Fruit fly (Drosophila melanogaster) whole organism, wandering third instar larva: Measurements from ENCODE around the gene CG18549.
A peak's percentile ranks its signal among the peaks of the same experiment; 100 is the strongest.

Source experiments
- Abd-B ChIP-seq: fragments of >200 bp; optimal IDR thresholded peaks from 2 replicates; lab custom pipeline; 2017; ENCODE audit warnings: missing biosample characterization, missing genetic modification characterization
- CG32264 ChIP-seq: fragments of 200-800 bp; sonication (Bioruptor generic); optimal IDR thresholded peaks from 2 replicates; lab custom pipeline; 2016; ENCODE audit warnings: missing biosample characterization, missing genetic modification characterization
- CG9705 ChIP-seq: fragments of 200-800 bp; sonication (Bioruptor generic); optimal IDR thresholded peaks from 2 replicates; lab custom pipeline; 2018; ENCODE audit warnings: missing biosample characterization, mild to moderate bottlenecking, missing genetic modification characterization
- CrebA ChIP-seq: fragments of 200-800 bp; sonication (Bioruptor generic); optimal IDR thresholded peaks from 2 replicates; lab custom pipeline; 2016; ENCODE audit warnings: missing biosample characterization, mild to moderate bottlenecking, missing genetic modification characterization, borderline replicate concordance
- Dfd ChIP-seq: fragments of >200 bp; optimal IDR thresholded peaks from 2 replicates; lab custom pipeline; 2017; ENCODE audit warnings: missing biosample characterization, missing genetic modification characterization
- Dif ChIP-seq: fragments of 200-275, 200-300 bp; sonication (Bioruptor generic); optimal IDR thresholded peaks from 2 replicates; lab custom pipeline; 2018; ENCODE audit warnings: missing biosample characterization, missing genetic modification characterization; ENCODE audit not compliant: partially characterized antibody
- GATAd ChIP-seq: sonication (Bioruptor generic); optimal IDR thresholded peaks from 2 replicates; lab custom pipeline; 2016; ENCODE audit warnings: missing biosample characterization, missing genetic modification characterization
- HLH106 ChIP-seq: fragments of 200-800 bp; optimal IDR thresholded peaks from 3 replicates; lab custom pipeline; 2019; ENCODE audit warnings: missing biosample characterization, mild to moderate bottlenecking, missing genetic modification characterization, moderate library complexity
- Hnf4 ChIP-seq: fragments of 200-800 bp; sonication (Bioruptor generic); optimal IDR thresholded peaks from 2 replicates; lab custom pipeline; 2016; ENCODE audit warnings: missing biosample characterization, mild to moderate bottlenecking, missing genetic modification characterization
- Hr78 ChIP-seq: fragments of >200 bp; optimal IDR thresholded peaks from 2 replicates; lab custom pipeline; 2017; ENCODE audit warnings: missing biosample characterization, missing genetic modification characterization
- Hr83 ChIP-seq: fragments of 200-300 bp; sonication (Bioruptor generic); optimal IDR thresholded peaks from 2 replicates; lab custom pipeline; 2016; ENCODE audit warnings: missing biosample characterization, mild to moderate bottlenecking, missing genetic modification characterization, moderate library complexity; ENCODE audit not compliant: poor library complexity, severe bottlenecking
- Jra ChIP-seq: sonication (Bioruptor generic); optimal IDR thresholded peaks from 2 replicates; lab custom pipeline; 2016; ENCODE audit warnings: missing biosample characterization, missing genetic modification characterization
- Mio ChIP-seq: sonication (Bioruptor generic); optimal IDR thresholded peaks from 2 replicates; lab custom pipeline; 2016; ENCODE audit warnings: missing biosample characterization, missing genetic modification characterization
- Myc ChIP-seq: fragments of >200 bp; optimal IDR thresholded peaks from 2 replicates; lab custom pipeline; 2017
- N ChIP-seq: fragments of >200 bp; optimal IDR thresholded peaks from 2 replicates; lab custom pipeline; 2018; ENCODE audit warnings: missing biosample characterization, missing external identifiers, missing genetic modification characterization
- OdsH ChIP-seq: fragments of 200-800 bp; sonication (Bioruptor generic); optimal IDR thresholded peaks from 2 replicates; lab custom pipeline; 2016; ENCODE audit warnings: missing biosample characterization, mild to moderate bottlenecking, missing genetic modification characterization
- Rel ChIP-seq, 2 experiments: fragments of 200-800 bp; sonication (Bioruptor generic) in 1 of 2; optimal IDR thresholded peaks; 2 replicates in 1 of 2; 3 replicates in 1 of 2; lab custom pipeline; 2016 to 2019; ENCODE audit warnings: mild to moderate bottlenecking in 2 of 2, missing biosample characterization in 2 of 2, missing genetic modification characterization in 2 of 2, moderate library complexity in 1 of 2
- Sp1 ChIP-seq: fragments of 200-800 bp; sonication (Bioruptor generic); optimal IDR thresholded peaks from 3 replicates; lab custom pipeline; 2019; ENCODE audit warnings: missing biosample characterization, mild to moderate bottlenecking, missing genetic modification characterization, moderate library complexity
- Vsx2 ChIP-seq: fragments of 200-300, 225-300 bp; sonication (Bioruptor generic); optimal IDR thresholded peaks from 2 replicates; lab custom pipeline; 2018; ENCODE audit warnings: missing biosample characterization, missing genetic modification characterization; ENCODE audit not compliant: partially characterized antibody
- br ChIP-seq: fragments of 200-800 bp; sonication (Bioruptor generic); optimal IDR thresholded peaks from 2 replicates; lab custom pipeline; 2016; ENCODE audit warnings: missing biosample characterization, missing genetic modification characterization
- brk ChIP-seq: fragments of 200-800 bp; sonication (Bioruptor generic); optimal IDR thresholded peaks from 2 replicates; lab custom pipeline; 2016; ENCODE audit warnings: missing biosample characterization, mild to moderate bottlenecking, missing genetic modification characterization
- dl ChIP-seq, 2 experiments: fragments of 175-275, 200-275 bp in 1 of 2; fragments of 200-275 bp in 1 of 2; sonication (Bioruptor generic); optimal IDR thresholded peaks; lab custom pipeline; 2018; ENCODE audit warnings: mild to moderate bottlenecking in 2 of 2, missing biosample characterization in 2 of 2, missing genetic modification characterization in 2 of 2, moderate library complexity in 2 of 2; ENCODE audit not compliant: partially characterized antibody in 2 of 2, insufficient read depth in 1 of 2
- dmrt93B ChIP-seq: fragments of 200-800 bp; sonication (Bioruptor generic); optimal IDR thresholded peaks from 2 replicates; lab custom pipeline; 2018; ENCODE audit warnings: missing biosample characterization, mild to moderate bottlenecking, missing genetic modification characterization
- dsf ChIP-seq: sonication (Bioruptor generic); optimal IDR thresholded peaks from 2 replicates; lab custom pipeline; 2016; ENCODE audit warnings: missing biosample characterization, missing genetic modification characterization, borderline replicate concordance
- ey ChIP-seq: fragments of 200-800 bp; sonication (Bioruptor generic); optimal IDR thresholded peaks from 2 replicates; lab custom pipeline; 2016; ENCODE audit warnings: missing biosample characterization, missing genetic modification characterization
- foxo ChIP-seq, 2 experiments: fragments of 200-800 bp; sonication (Bioruptor generic); optimal IDR thresholded peaks; 2 replicates in 1 of 2; 3 replicates in 1 of 2; lab custom pipeline; 2016 to 2017; ENCODE audit warnings: missing biosample characterization in 2 of 2, missing genetic modification characterization in 2 of 2
- fru ChIP-seq: fragments of 200-800 bp; sonication (Bioruptor generic); optimal IDR thresholded peaks from 3 replicates; lab custom pipeline; 2016; ENCODE audit warnings: missing biosample characterization, mild to moderate bottlenecking, missing genetic modification characterization
- h ChIP-seq: fragments of 200-800 bp; sonication (Bioruptor generic); optimal IDR thresholded peaks from 3 replicates; lab custom pipeline; 2016; ENCODE audit warnings: missing biosample characterization, mild to moderate bottlenecking, missing genetic modification characterization
- jim ChIP-seq: fragments of 175-275, 200-325 bp; sonication (Bioruptor generic); optimal IDR thresholded peaks from 2 replicates; lab custom pipeline; 2016; ENCODE audit warnings: missing biosample characterization, mild to moderate bottlenecking, missing genetic modification characterization
- lola ChIP-seq: fragments of >200 bp; optimal IDR thresholded peaks from 2 replicates; lab custom pipeline; 2017; ENCODE audit warnings: missing biosample characterization, missing genetic modification characterization
- pan ChIP-seq: fragments of >200 bp; optimal IDR thresholded peaks from 2 replicates; lab custom pipeline; 2017
- psq ChIP-seq: fragments of 200-800 bp; sonication (Bioruptor generic); optimal IDR thresholded peaks from 3 replicates; lab custom pipeline; 2017; ENCODE audit warnings: missing biosample characterization, mild to moderate bottlenecking, missing genetic modification characterization, moderate library complexity
- rgr ChIP-seq: fragments of 200-800 bp; sonication (Bioruptor generic); optimal IDR thresholded peaks from 3 replicates; lab custom pipeline; 2016; ENCODE audit warnings: missing biosample characterization, mild to moderate bottlenecking, missing genetic modification characterization
- sage ChIP-seq: fragments of 200-800 bp; sonication (Bioruptor generic); optimal IDR thresholded peaks from 2 replicates; lab custom pipeline; 2016; ENCODE audit warnings: missing biosample characterization, mild to moderate bottlenecking, missing genetic modification characterization
- sv ChIP-seq: fragments of 200-800 bp; sonication (Bioruptor generic); optimal IDR thresholded peaks from 3 replicates; lab custom pipeline; 2016; ENCODE audit warnings: missing biosample characterization, missing genetic modification characterization
- tai ChIP-seq: sonication (Bioruptor generic); optimal IDR thresholded peaks from 2 replicates; lab custom pipeline; 2016; ENCODE audit warnings: missing biosample characterization, missing genetic modification characterization
- usp ChIP-seq: fragments of >200 bp; optimal IDR thresholded peaks from 2 replicates; lab custom pipeline; 2017; ENCODE audit warnings: missing biosample characterization, missing genetic modification characterization
- woc ChIP-seq: sonication (Bioruptor generic); optimal IDR thresholded peaks from 2 replicates; lab custom pipeline; 2016; ENCODE audit warnings: missing biosample characterization, mild to moderate bottlenecking, missing genetic modification characterization

Gene CG18549

dm6 chr3R:12448889-12449314 lies at the start of gene CG18549:
CG18549 (plus strand) TSS chr3R:12449296.
- TF ChIP-seq CG32264 (GFP tag; lab: Kevin White, UChicago) (peak; percentile 100), Abd-B (no peak), CrebA (GFP tag; lab: Kevin White, UChicago) (no peak), N (GFP tag; lab: Kevin White, UChicago) (no peak), Dfd (GFP tag; lab: Kevin White, UChicago) (peak; percentile 96), dsf (peak; percentile 98), brk (GFP tag; lab: Kevin White, UChicago) (peak; percentile 99), foxo (GFP tag; optimal IDR thresholded peaks at IDR 0.05; lab: Kevin White, UChicago) (peak; percentile 100), h (GFP tag; lab: Kevin White, UChicago) (peak; percentile 100), usp (GFP tag; lab: Kevin White, UChicago) (no peak), psq (GFP tag; lab: Kevin White, UChicago) (peak; percentile 99), sv (peak; percentile 99), GATAd (no peak), CG9705 (GFP tag; lab: Kevin White, UChicago) (peak; percentile 100), OdsH (GFP tag; lab: Kevin White, UChicago) (peak; percentile 100), rgr (peak; percentile 100), Jra (GFP tag; lab: Kevin White, UChicago) (peak; percentile 99), Myc (lab: Kevin White, UChicago) (no peak), ey (GFP tag; lab: Kevin White, UChicago) (peak; percentile 100), Hnf4 (GFP tag; lab: Kevin White, UChicago) (peak; percentile 100), woc (GFP tag; lab: Kevin White, UChicago) (peak; percentile 100), Sp1 (GFP tag; lab: Kevin White, UChicago) (peak; percentile 100), fru (GFP tag; lab: Kevin White, UChicago) (peak; percentile 100), Vsx2 (GFP tag; lab: Kevin White, UChicago) (no peak), Dif (GFP tag; lab: Kevin White, UChicago) (no peak), lola (GFP tag; lab: Kevin White, UChicago) (no peak), Mio (peak; percentile 95), dmrt93B (GFP tag; lab: Kevin White, UChicago) (peak; percentile 99), br (GFP tag; lab: Kevin White, UChicago) (peak; percentile 100), HLH106 (tag; lab: Kevin White, UChicago) (peak; percentile 100), jim (GFP tag; lab: Kevin White, UChicago) (peak; percentile 24), tai (GFP tag; lab: Kevin White, UChicago) (peak; percentile 98), Rel (GFP tag; optimal IDR thresholded peaks at IDR 0.05; lab: Kevin White, UChicago) (peak; percentile 99), Rel (tag; optimal IDR thresholded peaks at IDR 0.05; lab: Kevin White, UChicago) (peak; percentile 98), dl (GFP tag; optimal IDR thresholded peaks at IDR 0.05; lab: Kevin White, UChicago; ENCODE audit: insufficient read depth in 1 of 2, partially characterized antibody in 2 of 2) (no peak), Hr83 (GFP tag; lab: Kevin White, UChicago) (peak; percentile 97), sage (peak; percentile 100), pan (lab: Kevin White, UChicago) (no peak), Hr78 (GFP tag; lab: Kevin White, UChicago) (no peak)

DNA sequence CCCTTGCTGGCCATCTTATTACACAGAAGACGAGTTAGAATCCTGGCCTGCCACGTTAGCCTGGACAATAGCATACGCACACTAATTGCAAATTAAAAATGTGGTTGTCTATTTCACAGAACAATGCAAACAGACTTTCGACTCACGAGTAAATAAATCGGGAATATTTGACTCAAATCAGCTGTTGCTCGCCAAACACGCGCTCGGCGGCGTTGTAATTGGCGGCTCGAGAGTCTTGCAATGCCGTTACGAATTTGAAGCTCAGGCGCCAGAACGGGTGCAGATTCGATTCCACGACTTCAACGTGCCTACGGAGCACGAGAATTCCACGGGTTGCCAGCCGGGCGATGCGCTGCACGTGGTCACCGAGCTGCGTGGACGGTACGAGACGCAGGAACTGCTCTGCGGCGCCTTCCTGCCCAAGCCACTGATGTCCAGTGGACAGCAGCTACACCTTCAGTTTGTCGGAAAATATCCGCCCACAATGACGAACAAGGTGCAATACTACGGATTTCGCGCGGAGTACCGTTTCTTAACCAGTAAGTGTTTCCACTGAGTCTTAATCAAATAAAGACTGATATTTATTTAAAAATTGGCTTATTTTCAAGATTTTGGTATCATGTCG lies 47.3 kb upstream of the CG18549 start, which contains the start of gene DNAlig3:
DNAlig3 (minus strand) TSS at position 168 of the 625 bp plus-strand sequence.
- TF ChIP-seq jim (GFP tag; lab: Kevin White, UChicago) (no peak), Rel (GFP tag; optimal IDR thresholded peaks at IDR 0.05; lab: Kevin White, UChicago) (no peak), Rel (tag; optimal IDR thresholded peaks at IDR 0.05; lab: Kevin White, UChicago) (peak; percentile 83)
